Fruit fly (Drosophila melanogaster): ENCODE measurements around the gene CG5004.

dm6 chrX:17148951-17149449, 41.6 kb downstream of the CG5004 start, which contains the start of gene Chchd2:
- TF ChIP-seq Blimp-1 (GFP tag; optimal IDR thresholded peaks at IDR 0.05) (no peak), Eip78C (GFP tag) (peak; percentile 42), CG32006 (GFP tag; optimal IDR thresholded peaks at IDR 0.05) (no peak), CG8119 (GFP tag; IDR thresholded peaks at IDR 0.05) (no peak), topi (GFP tag; optimal IDR thresholded peaks at IDR 0.05) (no peak), svp (GFP tag) (peak; percentile 67), salr (GFP tag; optimal IDR thresholded peaks at IDR 0.05) (no peak)

All from whole organism, prepupa.